Worm (Caenorhabditis elegans) whole organism, young adult: ENCODE data around the gene egl-10.

Experiments used
- B0019.2 ChIP-seq: fragments of 200-800 bp; sonication (Bioruptor generic); conservative IDR thresholded peaks from 2 replicates; pipeline ENCODE4 v1.3.6; 2022; ENCODE audit warnings: missing genetic modification reagents, missing genetic modification characterization, missing compliant biosample characterization
- C17E4.6 ChIP-seq: fragments of 200-800 bp; sonication (Bioruptor generic); IDR thresholded peaks from 2 replicates; pipeline ENCODE4 v1.3.6; 2022; ENCODE audit warnings: missing genetic modification reagents, missing genetic modification characterization, missing compliant biosample characterization
- F10E7.11 ChIP-seq: sonication (generic microtip); optimal IDR thresholded peaks from 2 replicates; lab custom pipeline; 2017; ENCODE audit warnings: mild to moderate bottlenecking, missing genetic modification characterization, moderate library complexity, missing compliant biosample characterization
- F22D6.2 ChIP-seq: sonication (generic microtip); optimal IDR thresholded peaks from 2 replicates; lab custom pipeline; 2016; ENCODE audit warnings: mild to moderate bottlenecking, missing genetic modification characterization, missing compliant biosample characterization
- F49E8.2 ChIP-seq: sonication (generic microtip); optimal IDR thresholded peaks from 3 replicates; lab custom pipeline; 2017; ENCODE audit warnings: missing genetic modification characterization, mild to moderate bottlenecking, missing compliant biosample characterization, antibody characterized with exemption, moderate library complexity; ENCODE audit not compliant: insufficient read depth
- F52B5.7 ChIP-seq: sonication (generic microtip); optimal IDR thresholded peaks from 2 replicates; lab custom pipeline; 2016; ENCODE audit warnings: mild to moderate bottlenecking, missing genetic modification characterization, missing compliant biosample characterization
- F55B11.4 ChIP-seq: sonication (generic microtip); optimal IDR thresholded peaks from 2 replicates; lab custom pipeline; 2016; ENCODE audit warnings: missing compliant biosample characterization, missing genetic modification characterization, borderline replicate concordance; ENCODE audit not compliant: insufficient read depth
- K11D2.4 ChIP-seq: fragments of 200-800 bp; sonication (Bioruptor generic); IDR thresholded peaks from 2 replicates; pipeline ENCODE4 v1.3.6; 2022; ENCODE audit warnings: missing genetic modification reagents, missing genetic modification characterization, missing compliant biosample characterization
- T07F8.4 ChIP-seq: sonication (generic microtip); optimal IDR thresholded peaks from 2 replicates; lab custom pipeline; 2016; ENCODE audit warnings: mild to moderate bottlenecking, missing genetic modification characterization, moderate library complexity, missing compliant biosample characterization
- T26A5.8 ChIP-seq: sonication (generic microtip); optimal IDR thresholded peaks from 2 replicates; lab custom pipeline; 2016; ENCODE audit warnings: missing genetic modification characterization, missing compliant biosample characterization
- Y56A3A.18 ChIP-seq: fragments of 200-800 bp; sonication (Bioruptor generic); IDR thresholded peaks from 2 replicates; pipeline ENCODE4 v1.3.6; 2022; ENCODE audit warnings: missing genetic modification reagents, missing genetic modification characterization, missing compliant biosample characterization
- akir-1 ChIP-seq: fragments of 200-800 bp; sonication (Bioruptor generic); optimal IDR thresholded peaks from 2 replicates; lab custom pipeline; 2018; ENCODE audit warnings: mild to moderate bottlenecking, missing genetic modification characterization, moderate library complexity, missing compliant biosample characterization
- aptf-2 ChIP-seq: fragments of 200-800 bp; sonication (Bioruptor generic); conservative IDR thresholded peaks from 2 replicates; pipeline ENCODE4 v1.3.6; 2022; ENCODE audit warnings: missing genetic modification reagents, missing genetic modification characterization, missing compliant biosample characterization
- aptf-3 ChIP-seq: fragments of 200-800 bp; sonication (Bioruptor generic); IDR thresholded peaks from 2 replicates; pipeline ENCODE4 v1.3.6; 2022; ENCODE audit warnings: missing genetic modification characterization, missing compliant biosample characterization
- athp-1 ChIP-seq: sonication (generic microtip); optimal IDR thresholded peaks from 2 replicates; lab custom pipeline; 2017; ENCODE audit warnings: mild to moderate bottlenecking, missing genetic modification characterization, missing compliant biosample characterization
- attf-3 ChIP-seq: fragments of 200-800 bp; sonication (Bioruptor generic); conservative IDR thresholded peaks from 2 replicates; pipeline ENCODE4 v1.3.6; 2022; ENCODE audit warnings: missing genetic modification reagents, missing genetic modification characterization, missing compliant biosample characterization
- attf-6 ChIP-seq: fragments of 200-800 bp; sonication (Bioruptor generic); IDR thresholded peaks from 2 replicates; pipeline ENCODE4 v1.3.6; 2022; ENCODE audit warnings: missing genetic modification reagents, missing genetic modification characterization, missing compliant biosample characterization
- bed-2 ChIP-seq: fragments of 200-800 bp; sonication (Bioruptor generic); IDR thresholded peaks from 2 replicates; pipeline ENCODE4 v1.3.6; 2022; ENCODE audit warnings: missing genetic modification reagents, missing genetic modification characterization, missing compliant biosample characterization
- ceh-58 ChIP-seq: fragments of 200-800 bp; sonication (Bioruptor generic); IDR thresholded peaks from 2 replicates; pipeline ENCODE4 v1.3.6; 2022; ENCODE audit warnings: missing genetic modification characterization, missing compliant biosample characterization
- egl-18 ChIP-seq: fragments of 200-800 bp; sonication (Bioruptor generic); IDR thresholded peaks from 2 replicates; pipeline ENCODE4 v1.3.6; 2022; ENCODE audit warnings: missing genetic modification reagents, missing genetic modification characterization, missing compliant biosample characterization
- egrh-3 ChIP-seq: fragments of 200-800 bp; sonication (Bioruptor generic); IDR thresholded peaks from 2 replicates; pipeline ENCODE4 v1.3.6; 2022; ENCODE audit warnings: missing genetic modification reagents, missing genetic modification characterization, missing compliant biosample characterization
- gei-17 ChIP-seq: fragments of 200-800 bp; sonication (Bioruptor generic); optimal IDR thresholded peaks from 2 replicates; lab custom pipeline; 2018; ENCODE audit warnings: mild to moderate bottlenecking, missing genetic modification characterization, missing compliant biosample characterization
- him-1 ChIP-seq: sonication (generic microtip); optimal IDR thresholded peaks from 2 replicates; lab custom pipeline; 2016; ENCODE audit warnings: missing genotype, missing genetic modification reagents, missing genetic modification characterization, missing compliant biosample characterization
- hlh-12 ChIP-seq: sonication (generic microtip); optimal IDR thresholded peaks from 2 replicates; lab custom pipeline; 2016; ENCODE audit warnings: missing genetic modification characterization, missing compliant biosample characterization
- hmg-1.2 ChIP-seq: fragments of 200-800 bp; sonication (Bioruptor generic); IDR thresholded peaks from 2 replicates; pipeline ENCODE4 v1.3.6; 2022; ENCODE audit warnings: missing genetic modification reagents, missing genetic modification characterization, missing compliant biosample characterization
- hmg-20 ChIP-seq: fragments of 200-800 bp; sonication (Bioruptor generic); IDR thresholded peaks from 2 replicates; pipeline ENCODE4 v1.3.6; 2022; ENCODE audit warnings: missing genetic modification reagents, missing genetic modification characterization, missing compliant biosample characterization
- lag-1 ChIP-seq: fragments of 200-800 bp; sonication (Bioruptor generic); IDR thresholded peaks from 2 replicates; pipeline ENCODE4 v1.3.6; 2022; ENCODE audit warnings: missing genetic modification reagents, missing genetic modification characterization, missing compliant biosample characterization
- lin-26 ChIP-seq: fragments of 200-800 bp; sonication (Bioruptor generic); IDR thresholded peaks from 2 replicates; pipeline ENCODE4 v1.3.6; 2022; ENCODE audit warnings: missing genetic modification reagents, missing genetic modification characterization, missing compliant biosample characterization
- lir-1 ChIP-seq: fragments of 200-800 bp; sonication (Bioruptor generic); conservative IDR thresholded peaks from 2 replicates; pipeline ENCODE4 v1.3.6; 2022; ENCODE audit warnings: missing genetic modification reagents, missing genetic modification characterization, missing compliant biosample characterization
- mes-4 ChIP-seq: sonication (generic microtip); optimal IDR thresholded peaks from 2 replicates; lab custom pipeline; 2016; ENCODE audit warnings: missing genotype, missing genetic modification characterization, missing compliant biosample characterization
- nhr-120 ChIP-seq: fragments of 200-800 bp; sonication (Bioruptor generic); IDR thresholded peaks from 2 replicates; pipeline ENCODE4 v1.3.6; 2022; ENCODE audit warnings: missing genetic modification characterization, missing compliant biosample characterization
- nhr-179 ChIP-seq: sonication (generic microtip); optimal IDR thresholded peaks from 2 replicates; lab custom pipeline; 2016; ENCODE audit warnings: mild to moderate bottlenecking, missing genetic modification characterization, missing compliant biosample characterization
- nhr-80 ChIP-seq: sonication (generic microtip); optimal IDR thresholded peaks from 2 replicates; lab custom pipeline; 2016; ENCODE audit warnings: missing genetic modification characterization, missing compliant biosample characterization
- pbrm-1 ChIP-seq: fragments of 200-800 bp; sonication (Bioruptor generic); IDR thresholded peaks from 2 replicates; pipeline ENCODE4 v1.3.6; 2022; ENCODE audit warnings: missing genetic modification reagents, missing genetic modification characterization, missing compliant biosample characterization
- pha-4 ChIP-seq: fragments of 150-350 bp; sonication (generic microtip); optimal IDR thresholded peaks from 2 replicates; lab custom pipeline; 2014; ENCODE audit warnings: missing biosample characterization, missing genetic modification reagents, missing genetic modification characterization
- rcor-1 ChIP-seq: fragments of 200-800 bp; sonication (Bioruptor generic); IDR thresholded peaks from 2 replicates; pipeline ENCODE4 v1.3.6; 2022; ENCODE audit warnings: missing genetic modification reagents, missing genetic modification characterization, missing compliant biosample characterization
- rpc-1 ChIP-seq, 2 experiments: fragments of 150-350 bp in 1 of 2; sonication (generic microtip) in 1 of 2; optimal IDR thresholded peaks; 2 replicates each; lab custom pipeline; 2014 to 2018; ENCODE audit warnings: missing biosample characterization in 1 of 2, missing genetic modification characterization in 1 of 2, missing genetic modification reagents in 1 of 2, missing genotype in 1 of 2
- sea-2 ChIP-seq: fragments of 200-800 bp; sonication (Bioruptor generic); IDR thresholded peaks from 2 replicates; pipeline ENCODE4 v1.3.6; 2022; ENCODE audit warnings: missing genetic modification characterization, missing compliant biosample characterization
- snpc-1.3 ChIP-seq: sonication (generic microtip); optimal IDR thresholded peaks from 2 replicates; lab custom pipeline; 2017; ENCODE audit warnings: missing genetic modification characterization, mild to moderate bottlenecking, missing compliant biosample characterization, antibody characterized with exemption, moderate library complexity, missing genotype, missing genetic modification reagents; ENCODE audit not compliant: insufficient read depth
- snpc-4 ChIP-seq, 5 experiments: fragments of 150-350 bp in 1 of 5; sonication (generic microtip) in 4 of 5; optimal IDR thresholded peaks; 2 replicates each; lab custom pipeline; 2014 to 2018; ENCODE audit warnings: missing genetic modification characterization in 5 of 5, missing biosample characterization in 3 of 5, antibody characterized with exemption in 2 of 5, mild to moderate bottlenecking in 2 of 5, missing compliant biosample characterization in 2 of 5, missing genotype in 2 of 5, moderate library complexity in 2 of 5, missing genetic modification reagents in 1 of 5
- somi-1 ChIP-seq: fragments of 200-800 bp; sonication (Bioruptor generic); optimal IDR thresholded peaks from 2 replicates; lab custom pipeline; 2018; ENCODE audit warnings: mild to moderate bottlenecking, missing genetic modification characterization, missing compliant biosample characterization
- tbx-9 ChIP-seq: sonication (generic microtip); optimal IDR thresholded peaks from 2 replicates; lab custom pipeline; 2016; ENCODE audit warnings: borderline replicate concordance, missing genetic modification characterization, inconsistent platforms, missing compliant biosample characterization
- tlf-1 ChIP-seq: fragments of 200-800 bp; sonication (Bioruptor generic); optimal IDR thresholded peaks from 2 replicates; lab custom pipeline; 2018; ENCODE audit warnings: mild to moderate bottlenecking, missing genetic modification characterization, missing compliant biosample characterization
- unc-62 ChIP-seq: fragments of 150-350 bp; optimal IDR thresholded peaks from 2 replicates; lab custom pipeline; 2014; ENCODE audit warnings: missing biosample characterization, missing genetic modification reagents, missing genetic modification characterization
- zfh-2 ChIP-seq: fragments of 200-800 bp; sonication (Bioruptor generic); conservative IDR thresholded peaks from 2 replicates; pipeline ENCODE4 v1.3.6; 2022; ENCODE audit warnings: missing genetic modification reagents, missing genetic modification characterization, missing compliant biosample characterization
- zim-3 ChIP-seq: sonication (generic microtip); optimal IDR thresholded peaks from 2 replicates; lab custom pipeline; 2017; ENCODE audit warnings: mild to moderate bottlenecking, missing genetic modification characterization, moderate library complexity, missing compliant biosample characterization
- ztf-26 ChIP-seq: sonication (generic microtip); optimal IDR thresholded peaks from 2 replicates; lab custom pipeline; 2017; ENCODE audit warnings: missing genetic modification characterization, missing compliant biosample characterization
- ztf-28 ChIP-seq: fragments of 200-800 bp; sonication (Bioruptor generic); IDR thresholded peaks from 2 replicates; pipeline ENCODE4 v1.3.6; 2022; ENCODE audit warnings: missing genetic modification reagents, missing genetic modification characterization, missing compliant biosample characterization

egl-10 gene

DNA sequence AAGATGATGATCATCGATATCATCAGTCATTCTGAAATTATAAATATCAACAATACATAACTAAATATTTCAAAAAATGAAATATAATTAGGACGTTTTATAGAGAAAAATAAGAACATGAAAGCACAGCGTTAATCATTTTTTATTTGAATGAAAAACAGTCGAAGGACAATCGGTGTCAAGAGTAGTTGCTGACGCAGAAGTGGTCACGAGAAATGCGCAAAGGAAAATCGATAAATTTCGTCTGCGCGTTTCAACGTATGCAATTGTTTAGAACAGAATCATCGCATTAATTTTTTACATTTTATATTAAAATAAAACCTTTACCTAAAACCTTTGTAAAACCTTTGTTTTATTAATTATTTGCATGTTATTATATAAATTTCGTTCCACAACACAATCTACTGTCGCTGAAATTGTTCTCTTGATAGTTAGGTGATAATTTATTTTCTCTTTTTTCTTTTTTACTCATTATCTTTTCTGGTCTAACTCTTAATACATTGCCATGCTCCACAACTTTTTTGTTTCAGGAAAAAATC is 35.0 kb upstream of the egl-10 start, which contains the start of the genes W04D2.4 and rbm-25 (continued):
- TF ChIP-seq hlh-12 (tag; lab: Kevin White, UChicago): no peak
- no peak for TF ChIP-seq pha-4 (tag; lab: Kevin White, UChicago)
- TF ChIP-seq ceh-58 (GFP tag; lab: Robert Waterston, UW): no peak
- no peak for TF ChIP-seq zfh-2
- peak; percentile 63; the same call in 1 of the 2 replicates for TF ChIP-seq pbrm-1 (GFP tag; lab: Robert Waterston, UW)
- no peak for TF ChIP-seq bed-2 (GFP tag; lab: Robert Waterston, UW)
- TF ChIP-seq mes-4 (tag; lab: Kevin White, UChicago): no peak
- TF ChIP-seq somi-1 (GFP tag; lab: Kevin White, UChicago): no peak
- TF ChIP-seq Y56A3A.18: no peak
- no peak for TF ChIP-seq athp-1 (tag; lab: Kevin White, UChicago)
- TF ChIP-seq F10E7.11 (tag; lab: Kevin White, UChicago): no peak
- no peak for TF ChIP-seq T26A5.8 (tag; lab: Kevin White, UChicago)
- TF ChIP-seq rcor-1 (GFP tag; lab: Robert Waterston, UW): 0 out of 2 replicates have a peak, but pooled peaks have one; percentile 25
- peak; percentile 2 for TF ChIP-seq akir-1 (GFP tag; lab: Kevin White, UChicago)
- peak; percentile 1 for TF ChIP-seq snpc-4 (GFP tag; optimal IDR thresholded peaks at IDR 0.05; lab: Kevin White, UChicago)
- TF ChIP-seq snpc-4 (tag; optimal IDR thresholded peaks at IDR 0.05; lab: Kevin White, UChicago): peak in 3 of 4 experiments; percentile 80 to 81 (median 80)
- TF ChIP-seq aptf-2 (GFP tag; lab: Robert Waterston, UW): no peak
- no peak for TF ChIP-seq F55B11.4 (tag; lab: Kevin White, UChicago)
- TF ChIP-seq attf-3 (GFP tag; lab: Robert Waterston, UW): peak; percentile 55
- no peak for TF ChIP-seq rpc-1 (optimal IDR thresholded peaks at IDR 0.05; lab: Kevin White, UChicago)
- no peak for TF ChIP-seq rpc-1 (tag; optimal IDR thresholded peaks at IDR 0.05; lab: Kevin White, UChicago)
- no peak for TF ChIP-seq him-1 (tag; lab: Kevin White, UChicago)
- no peak for TF ChIP-seq C17E4.6 (GFP tag; lab: Robert Waterston, UW)
- no peak for TF ChIP-seq F49E8.2 (tag; lab: Kevin White, UChicago)
- TF ChIP-seq egl-18 (GFP tag; lab: Robert Waterston, UW): no peak
- TF ChIP-seq aptf-3 (GFP tag; lab: Robert Waterston, UW): no peak
- TF ChIP-seq hmg-20 (GFP tag; lab: Robert Waterston, UW): no peak
- no peak for TF ChIP-seq lir-1 (GFP tag; lab: Robert Waterston, UW)
- TF ChIP-seq F52B5.7 (tag; lab: Kevin White, UChicago): no peak
- no peak for TF ChIP-seq lag-1 (GFP tag; lab: Robert Waterston, UW)
- no peak for TF ChIP-seq attf-6 (GFP tag; lab: Robert Waterston, UW)
- peak; percentile 16; the same call in 1 of the 2 replicates for TF ChIP-seq hmg-1.2
- TF ChIP-seq lin-26: no peak
- TF ChIP-seq B0019.2 (GFP tag; lab: Robert Waterston, UW): no peak
- TF ChIP-seq unc-62: no peak
- no peak for TF ChIP-seq sea-2 (GFP tag; lab: Robert Waterston, UW)
- TF ChIP-seq ztf-28 (GFP tag; lab: Robert Waterston, UW): no peak
- no peak for TF ChIP-seq T07F8.4 (tag; lab: Kevin White, UChicago)
- TF ChIP-seq ztf-26 (tag; lab: Kevin White, UChicago): no peak
- no peak for TF ChIP-seq snpc-1.3 (tag; lab: Kevin White, UChicago)
- no peak for TF ChIP-seq K11D2.4
- TF ChIP-seq tbx-9 (tag; lab: Kevin White, UChicago): no peak
- no peak for TF ChIP-seq zim-3
- no peak for TF ChIP-seq gei-17 (GFP tag; lab: Kevin White, UChicago)
- TF ChIP-seq nhr-80 (tag; lab: Kevin White, UChicago): no peak
- TF ChIP-seq F22D6.2 (tag; lab: Kevin White, UChicago): no peak
- TF ChIP-seq nhr-120 (GFP tag; lab: Robert Waterston, UW): no peak
- TF ChIP-seq egrh-3 (GFP tag; lab: Robert Waterston, UW): no peak
- no peak for TF ChIP-seq nhr-179 (tag; lab: Kevin White, UChicago)
- TF ChIP-seq tlf-1: no peak
